Worm (Caenorhabditis elegans) whole organism, early embryonic: ENCODE data around the gene C31H1.2.

Experiments used
- B0310.2 ChIP-seq: sonication (generic microtip); optimal IDR thresholded peaks from 2 replicates; lab custom pipeline; 2016; ENCODE audit warnings: mild to moderate bottlenecking, missing genetic modification characterization, missing compliant biosample characterization
- F13C5.2 ChIP-seq: sonication (generic microtip); optimal IDR thresholded peaks from 2 replicates; lab custom pipeline; 2017; ENCODE audit warnings: mild to moderate bottlenecking, missing genetic modification characterization, inconsistent platforms, missing compliant biosample characterization
- aly-1 ChIP-seq: sonication (generic microtip); optimal IDR thresholded peaks from 2 replicates; lab custom pipeline; 2016; ENCODE audit warnings: missing genetic modification characterization, missing compliant biosample characterization
- ama-1 ChIP-seq: fragments of 150-350 bp; optimal IDR thresholded peaks from 2 replicates; lab custom pipeline; 2014
- ceh-13 ChIP-seq: fragments of 200-800 bp; sonication (Bioruptor generic); optimal IDR thresholded peaks from 2 replicates; lab custom pipeline; 2018; ENCODE audit warnings: mild to moderate bottlenecking, missing genetic modification characterization, missing compliant biosample characterization
- ceh-36 ChIP-seq: sonication (generic microtip); optimal IDR thresholded peaks from 2 replicates; lab custom pipeline; 2016; ENCODE audit warnings: missing genetic modification characterization, inconsistent platforms, missing compliant biosample characterization
- hmbx-1 ChIP-seq: sonication (generic microtip); optimal IDR thresholded peaks from 2 replicates; lab custom pipeline; 2016; ENCODE audit warnings: mild to moderate bottlenecking, missing genetic modification characterization, missing compliant biosample characterization
- hmg-4 ChIP-seq: fragments of 200-800 bp; sonication (Bioruptor generic); optimal IDR thresholded peaks from 2 replicates; lab custom pipeline; 2018; ENCODE audit warnings: mild to moderate bottlenecking, missing genetic modification characterization, missing compliant biosample characterization
- pes-1 ChIP-seq: fragments of 200-800 bp; sonication (Bioruptor generic); IDR thresholded peaks from 2 replicates; pipeline ENCODE4 v1.3.6; 2022; ENCODE audit warnings: missing genetic modification reagents, missing genetic modification characterization, missing compliant biosample characterization
- sea-1 ChIP-seq: fragments of 200-800 bp; sonication (Bioruptor generic); conservative IDR thresholded peaks from 2 replicates; pipeline ENCODE4 v1.3.6; 2022; ENCODE audit warnings: missing genetic modification characterization, missing compliant biosample characterization
- tbx-37 ChIP-seq: fragments of 200-800 bp; sonication (Bioruptor generic); conservative IDR thresholded peaks from 2 replicates; pipeline ENCODE4 v1.3.6; 2022; ENCODE audit warnings: missing genetic modification reagents, missing genetic modification characterization, missing compliant biosample characterization
- tra-4 ChIP-seq: sonication (generic microtip); optimal IDR thresholded peaks from 2 replicates; lab custom pipeline; 2017; ENCODE audit warnings: missing genetic modification characterization, missing compliant biosample characterization

DNA sequence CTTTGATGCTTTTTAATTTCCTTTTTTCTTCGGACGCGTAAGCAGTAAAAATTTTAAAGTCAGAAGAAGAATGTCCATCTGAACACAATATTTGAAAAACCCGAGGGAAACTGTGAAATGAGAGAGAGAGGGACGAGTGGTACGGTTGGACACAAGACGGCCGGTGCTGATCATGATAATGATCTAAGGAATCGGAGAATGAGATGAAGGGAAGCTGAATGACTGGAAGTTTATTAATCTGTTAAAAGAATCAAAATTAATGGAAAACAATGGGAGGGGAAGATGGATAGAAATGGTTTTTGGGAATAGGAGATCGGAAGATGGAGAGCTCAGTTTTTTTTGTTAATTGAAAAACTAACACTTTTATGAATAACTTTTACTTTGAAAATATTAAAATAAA is 32.4 kb upstream of the C31H1.2 start:
- TF ChIP-seq ama-1 (lab: Kevin White, UChicago) (no peak), tra-4 (tag; lab: Kevin White, UChicago) (no peak), hmg-4 (GFP tag; lab: Kevin White, UChicago) (no peak), aly-1 (tag; lab: Kevin White, UChicago) (no peak), ceh-13 (GFP tag; lab: Kevin White, UChicago) (no peak), sea-1 (GFP tag; lab: Robert Waterston, UW) (no peak), hmbx-1 (no peak), tbx-37 (GFP tag; lab: Robert Waterston, UW) (no peak), pes-1 (no peak), B0310.2 (tag; lab: Kevin White, UChicago) (no peak), ceh-36 (no peak), F13C5.2 (tag; lab: Kevin White, UChicago) (no peak)
